Worm (Caenorhabditis elegans): Measurements from ENCODE around the gene col-115.

col-115 gene

DNA sequence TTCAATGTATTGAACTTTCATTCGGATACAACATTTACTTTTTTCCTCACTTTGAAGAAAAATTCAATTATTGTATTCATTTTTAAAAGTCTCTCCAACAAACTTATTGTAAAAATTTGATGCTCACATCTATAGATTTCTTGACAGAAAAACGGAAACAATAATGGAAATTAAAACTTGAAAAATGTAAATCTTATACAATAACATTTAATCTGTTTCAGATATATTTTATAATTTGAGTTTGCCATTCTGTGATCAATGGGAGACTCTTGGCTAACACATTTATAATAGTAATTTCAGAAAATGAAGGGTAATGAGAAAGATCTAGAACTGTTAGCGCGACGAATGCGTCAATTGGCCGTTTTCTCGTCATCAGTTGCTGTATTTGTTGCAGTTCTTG is at the start of gene col-115:
Gene col-115 (plus strand): TSS at position 301 of the 400 bp plus-strand sequence.
- no peak for TF ChIP-seq ztf-6 (GFP tag; IDR thresholded peaks at IDR 0.05)
- no peak for TF ChIP-seq Y56A3A.18 (GFP tag; IDR thresholded peaks at IDR 0.05)
- TF ChIP-seq akir-1 (GFP tag; optimal IDR thresholded peaks at IDR 0.05), result no peak
- TF ChIP-seq him-1 (tag; optimal IDR thresholded peaks at IDR 0.05), result no peak

DNA sequence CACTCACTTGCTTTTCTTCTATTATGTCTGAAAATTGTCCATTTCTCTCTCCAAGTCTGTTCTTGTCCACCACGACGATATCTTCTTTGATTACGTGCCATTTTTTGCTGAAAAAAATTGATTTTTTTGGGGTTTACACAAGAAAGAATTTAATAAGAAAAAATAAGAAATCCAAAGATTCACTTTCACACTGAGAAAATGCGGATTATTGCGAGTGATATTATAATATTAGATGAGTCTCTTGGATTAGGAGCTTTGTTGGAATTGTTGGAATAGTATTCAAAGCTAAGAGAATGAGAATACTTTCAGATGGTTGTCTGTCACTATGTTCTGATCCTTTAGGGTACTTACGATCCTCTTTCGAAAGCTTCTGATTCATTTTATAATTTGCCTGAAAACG is 49.7 kb upstream of the col-115 start, which contains the start of gene F20D12.7:
Gene F20D12.7 (minus strand): TSS at position 101 of the 400 bp plus-strand sequence.
- TF ChIP-seq hlh-26 (GFP tag; conservative IDR thresholded peaks at IDR 0.05) (no peak), gei-17 (GFP tag; optimal IDR thresholded peaks at IDR 0.05) (no peak), ceh-100 (GFP tag; IDR thresholded peaks at IDR 0.05) (no peak), ztf-25 (GFP tag; IDR thresholded peaks at IDR 0.05) (no peak), pbrm-1 (GFP tag; IDR thresholded peaks at IDR 0.05) (no peak), ceh-58 (GFP tag; IDR thresholded peaks at IDR 0.05) (no peak), ceh-79 (tag; optimal IDR thresholded peaks at IDR 0.05) (no peak), mes-4 (tag; optimal IDR thresholded peaks at IDR 0.05) (no peak), die-1 (tag; optimal IDR thresholded peaks at IDR 0.05) (no peak), F10E7.11 (tag; optimal IDR thresholded peaks at IDR 0.05) (no peak), lin-26 (GFP tag; IDR thresholded peaks at IDR 0.05) (no peak), Y53F4B.3 (GFP tag; IDR thresholded peaks at IDR 0.05) (no peak), atf-7 (tag; optimal IDR thresholded peaks at IDR 0.05) (no peak), snpc-3.4 (tag; optimal IDR thresholded peaks at IDR 0.05) (no peak), rpc-1 (optimal IDR thresholded peaks at IDR 0.05) (no peak), rpc-1 (tag; optimal IDR thresholded peaks at IDR 0.05) (no peak), hrde-1 (tag; optimal IDR thresholded peaks at IDR 0.05; ENCODE audit: borderline replicate concordance) (no peak), nfyb-1 (GFP tag; IDR thresholded peaks at IDR 0.05) (no peak), ceh-91 (GFP tag; IDR thresholded peaks at IDR 0.05) (no peak), bed-2 (GFP tag; IDR thresholded peaks at IDR 0.05) (no peak), lin-40 (tag; optimal IDR thresholded peaks at IDR 0.05) (no peak)

DNA sequence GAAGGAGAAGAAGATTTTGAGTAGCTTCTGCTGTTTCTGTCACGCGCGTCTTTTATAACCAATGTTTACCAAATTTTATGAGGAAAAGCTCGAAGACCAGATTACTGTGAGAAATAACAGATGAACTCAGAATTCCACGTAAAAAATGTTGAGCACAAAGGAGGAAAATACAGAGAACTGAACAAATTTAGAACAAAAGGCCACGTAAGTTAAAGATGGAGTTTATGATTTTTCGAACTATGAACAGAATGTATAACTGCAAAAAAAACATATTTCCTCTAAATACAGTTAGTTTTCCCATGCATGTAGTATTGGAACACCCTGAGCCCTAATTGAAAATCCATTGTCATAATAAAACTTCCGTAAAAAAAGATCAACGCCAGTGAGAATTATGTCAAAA is 47.6 kb upstream of the col-115 start, which contains the start of gene exc-9:
Gene exc-9 (minus strand): TSS at position 101 of the 400 bp plus-strand sequence.
- TF ChIP-seq atf-7 (tag; optimal IDR thresholded peaks at IDR 0.05) (no peak), mes-4 (tag; optimal IDR thresholded peaks at IDR 0.05) (no peak), aptf-3 (GFP tag; IDR thresholded peaks at IDR 0.05) (no peak), F57A8.1 (GFP tag; optimal IDR thresholded peaks at IDR 0.05) (no peak)

DNA sequence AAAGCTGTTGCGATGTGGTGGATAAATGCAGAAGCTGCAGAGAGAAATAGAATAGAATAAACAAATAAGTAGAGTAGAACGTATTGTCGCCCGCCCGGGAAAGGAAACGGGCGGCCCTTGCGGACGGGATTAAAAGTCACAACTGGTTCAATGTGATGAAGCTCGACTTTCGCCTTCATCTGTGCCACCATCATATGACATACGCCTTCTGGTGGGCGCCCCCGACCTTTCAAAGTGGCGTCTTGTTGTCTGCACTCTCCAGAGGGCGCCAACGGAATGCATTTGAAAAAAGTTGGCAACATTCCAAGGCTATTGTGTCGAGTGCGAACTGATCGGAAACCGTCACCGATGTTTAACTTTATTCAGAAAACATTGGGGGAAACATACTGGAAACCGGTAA is 45.2 kb upstream of the col-115 start:
- TF ChIP-seq rec-8 (tag; optimal IDR thresholded peaks at IDR 0.05) (no peak), ceh-79 (tag; optimal IDR thresholded peaks at IDR 0.05) (no peak), nhr-90 (tag; optimal IDR thresholded peaks at IDR 0.05) (no peak), pbrm-1 (GFP tag; IDR thresholded peaks at IDR 0.05) (0 out of 2 replicates have a peak, but pooled peaks have one; percentile 19), aptf-3 (GFP tag; IDR thresholded peaks at IDR 0.05) (no peak), snpc-3.4 (tag; optimal IDR thresholded peaks at IDR 0.05) (peak; percentile 32), lag-1 (GFP tag; IDR thresholded peaks at IDR 0.05) (no peak), lin-40 (tag; optimal IDR thresholded peaks at IDR 0.05) (no peak), ztf-25 (GFP tag; IDR thresholded peaks at IDR 0.05) (0 out of 2 replicates have a peak, but pooled peaks have one; percentile 64), lin-54 (GFP tag; optimal IDR thresholded peaks at IDR 0.05) (no peak), mel-28 (tag; optimal IDR thresholded peaks at IDR 0.05; ENCODE audit: borderline replicate concordance) (no peak), bed-2 (GFP tag; IDR thresholded peaks at IDR 0.05) (no peak), F49E8.2 (tag; optimal IDR thresholded peaks at IDR 0.05; ENCODE audit: insufficient read depth) (no peak), ztf-26 (tag; optimal IDR thresholded peaks at IDR 0.05) (no peak), nhr-80 (tag; optimal IDR thresholded peaks at IDR 0.05) (no peak), F39B2.1 (GFP tag; IDR thresholded peaks at IDR 0.05) (no peak), egl-18 (GFP tag; IDR thresholded peaks at IDR 0.05) (0 out of 2 replicates have a peak, but pooled peaks have one; percentile 11), sptf-2 (GFP tag; optimal IDR thresholded peaks at IDR 0.05) (no peak), Y95B8A.8 (GFP tag; IDR thresholded peaks at IDR 0.05) (no peak), lin-26 (GFP tag; IDR thresholded peaks at IDR 0.05) (no peak), efl-1 (GFP tag; optimal IDR thresholded peaks at IDR 0.05) (no peak), F23B12.7 (tag; optimal IDR thresholded peaks at IDR 0.05; ENCODE audit: insufficient read depth) (no peak), ceh-91 (GFP tag; IDR thresholded peaks at IDR 0.05) (no peak), ztf-3 (GFP tag; optimal IDR thresholded peaks at IDR 0.05) (no peak), madf-8 (GFP tag; conservative IDR thresholded peaks at IDR 0.05) (0 out of 2 replicates have a peak, but pooled peaks have one; percentile 18)
